Worm (Caenorhabditis elegans) whole organism, late embryonic: ENCODE results near the gene argn-1.

Source experiments
- C08G9.2 ChIP-seq: sonication (generic microtip); optimal IDR thresholded peaks from 2 replicates; lab custom pipeline; 2016; ENCODE audit warnings: mild to moderate bottlenecking, missing genetic modification characterization, moderate library complexity, missing compliant biosample characterization
- ama-1 ChIP-seq: fragments of 150-350 bp; optimal IDR thresholded peaks from 2 replicates; lab custom pipeline; 2014
- ceh-30 ChIP-seq: fragments of 150-350 bp; optimal IDR thresholded peaks from 2 replicates; lab custom pipeline; 2014; ENCODE audit warnings: missing biosample characterization, missing genetic modification characterization
- ceh-34 ChIP-seq: sonication (generic microtip); optimal IDR thresholded peaks from 2 replicates; lab custom pipeline; 2016; ENCODE audit warnings: mild to moderate bottlenecking, missing genetic modification characterization, missing compliant biosample characterization
- elt-2 ChIP-seq: sonication (generic microtip); optimal IDR thresholded peaks from 2 replicates; lab custom pipeline; 2016; ENCODE audit warnings: missing genetic modification reagents, missing genetic modification characterization, missing compliant biosample characterization
- elt-4 ChIP-seq: sonication (generic microtip); optimal IDR thresholded peaks from 2 replicates; lab custom pipeline; 2016; ENCODE audit warnings: missing genetic modification characterization, missing compliant biosample characterization
- nfya-1 ChIP-seq: sonication (generic microtip); optimal IDR thresholded peaks from 2 replicates; lab custom pipeline; 2017; ENCODE audit warnings: missing genetic modification characterization, mild to moderate bottlenecking, missing compliant biosample characterization, antibody characterized with exemption, moderate library complexity
- pha-2 ChIP-seq: sonication (generic microtip); optimal IDR thresholded peaks from 2 replicates; lab custom pipeline; 2017; ENCODE audit warnings: mild to moderate bottlenecking, missing genetic modification characterization, missing compliant biosample characterization
- pha-4 ChIP-seq: fragments of 150-350 bp; optimal IDR thresholded peaks from 2 replicates; lab custom pipeline; 2018; ENCODE audit warnings: missing biosample characterization, missing genetic modification reagents, missing genetic modification characterization
- ref-2 ChIP-seq: sonication (generic microtip); optimal IDR thresholded peaks from 2 replicates; lab custom pipeline; 2016; ENCODE audit warnings: missing genetic modification characterization, missing compliant biosample characterization
- tbx-2 ChIP-seq: sonication (generic microtip); optimal IDR thresholded peaks from 2 replicates; lab custom pipeline; 2016; ENCODE audit warnings: missing genetic modification characterization, missing compliant biosample characterization
- unc-55 ChIP-seq: sonication (generic microtip); optimal IDR thresholded peaks from 2 replicates; lab custom pipeline; 2017; ENCODE audit warnings: missing biosample characterization, missing genetic modification reagents, missing genetic modification characterization

ce11 chrX:5599224-5599623 lies 30.6 kb upstream of the argn-1 start, which contains the start of gene sulp-2:
- TF ChIP-seq pha-2: no peak
- no peak for TF ChIP-seq ref-2 (tag; lab: Kevin White, UChicago)
- TF ChIP-seq tbx-2 (tag; lab: Kevin White, UChicago): no peak
- TF ChIP-seq C08G9.2: no peak
- no peak for TF ChIP-seq ceh-34 (tag; lab: Kevin White, UChicago)
- TF ChIP-seq elt-2 (tag; lab: Kevin White, UChicago): no peak
- no peak for TF ChIP-seq ceh-30 (tag; lab: Kevin White, UChicago)
- TF ChIP-seq nfya-1 (tag; lab: Kevin White, UChicago): no peak
- TF ChIP-seq elt-4: no peak
- no peak for TF ChIP-seq unc-55 (GFP tag; lab: Kevin White, UChicago)
- no peak for TF ChIP-seq ama-1 (lab: Kevin White, UChicago)
- TF ChIP-seq pha-4 (tag; lab: Kevin White, UChicago): no peak
